Worm (Caenorhabditis elegans) whole organism, late embryonic: ENCODE results near the gene gpx-2.

Source experiments
- C38D4.7 ChIP-seq: fragments of 200-800 bp; sonication (Bioruptor generic); optimal IDR thresholded peaks from 2 replicates; lab custom pipeline; 2018; ENCODE audit warnings: mild to moderate bottlenecking, missing genetic modification characterization, moderate library complexity, missing compliant biosample characterization
- Y22D7AL.16 ChIP-seq: sonication (generic microtip); optimal IDR thresholded peaks from 2 replicates; lab custom pipeline; 2016; ENCODE audit warnings: missing genetic modification characterization, missing compliant biosample characterization
- dmd-4 ChIP-seq: sonication (generic microtip); optimal IDR thresholded peaks from 2 replicates; lab custom pipeline; 2016; ENCODE audit warnings: borderline replicate concordance, missing genetic modification characterization, missing compliant biosample characterization
- fkh-10 ChIP-seq: fragments of 150-350 bp; optimal IDR thresholded peaks from 2 replicates; lab custom pipeline; 2014; ENCODE audit warnings: missing biosample characterization, missing genetic modification reagents, missing genetic modification characterization
- nhr-11 ChIP-seq: fragments of 150-350 bp; optimal IDR thresholded peaks from 2 replicates; lab custom pipeline; 2014; ENCODE audit warnings: missing biosample characterization, missing genetic modification characterization
- pqm-1 ChIP-seq: sonication (generic microtip); optimal IDR thresholded peaks from 2 replicates; lab custom pipeline; 2016; ENCODE audit warnings: missing genetic modification characterization, missing compliant biosample characterization

DNA sequence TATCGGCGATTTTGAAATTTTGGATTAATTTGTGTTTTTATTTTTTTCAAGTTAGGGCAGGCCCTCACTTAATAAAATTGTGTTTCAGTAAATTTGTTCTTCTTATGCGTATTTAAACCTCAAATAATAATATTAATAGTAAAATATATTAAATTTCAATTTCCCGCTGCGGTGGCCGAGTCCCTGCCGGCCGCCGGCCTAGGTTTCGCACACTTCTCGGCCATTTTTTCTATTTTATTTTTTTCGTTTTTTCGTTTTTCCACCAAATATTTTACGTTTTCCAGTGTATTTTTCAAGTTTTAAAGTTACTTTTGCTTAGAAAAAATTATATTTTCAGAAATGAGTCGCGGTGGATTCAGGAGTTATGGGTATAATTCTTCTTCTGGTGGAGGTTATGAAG, 9.6 kb upstream of the gpx-2 start, which contains the start of gene rbm-28:
- TF ChIP-seq pqm-1 (tag; lab: Kevin White, UChicago) (no peak), nhr-11 (tag; lab: Kevin White, UChicago) (no peak), dmd-4 (tag; lab: Kevin White, UChicago) (no peak), C38D4.7 (GFP tag; lab: Kevin White, UChicago) (no peak), Y22D7AL.16 (tag; lab: Kevin White, UChicago) (no peak), fkh-10 (no peak)
